Worm (Caenorhabditis elegans): Measurements from ENCODE around the gene fbxa-98.

DNA sequence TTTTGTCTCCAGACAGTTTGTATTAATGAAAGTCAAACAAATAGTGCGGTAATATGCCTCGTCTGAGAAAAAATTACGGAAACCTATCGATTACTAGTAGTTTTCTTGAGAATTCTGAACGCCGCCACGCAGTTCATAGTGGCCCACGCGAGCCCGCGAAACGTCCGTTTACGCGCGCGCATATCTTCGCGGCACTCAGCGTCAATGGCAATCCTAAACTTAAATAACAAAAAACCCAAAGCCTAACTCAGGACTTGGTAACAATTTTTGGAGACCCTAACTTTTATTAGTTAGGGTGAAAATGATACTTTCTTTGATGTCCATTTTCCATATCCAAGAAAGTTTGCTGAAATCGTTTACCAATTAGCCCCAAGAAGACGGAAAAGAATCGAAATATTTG lies 31.8 kb upstream of the fbxa-98 start:
- TF ChIP-seq flt-1 (GFP tag; IDR thresholded peaks at IDR 0.05) (no peak), T22C8.4 (GFP tag; IDR thresholded peaks at IDR 0.05) (no peak)
